Worm (Caenorhabditis elegans) whole organism, L3 larva: ENCODE results near the gene acbp-5.

Experiments used
- ZK546.5 ChIP-seq: sonication (generic microtip); optimal IDR thresholded peaks from 2 replicates; lab custom pipeline; 2017; ENCODE audit warnings: missing biosample characterization, missing genetic modification characterization
- ama-1 ChIP-seq: fragments of 150-350 bp; optimal IDR thresholded peaks from 2 replicates; lab custom pipeline; 2018
- ceh-9 ChIP-seq: sonication (generic microtip); optimal IDR thresholded peaks from 2 replicates; lab custom pipeline; 2018; ENCODE audit warnings: missing biosample characterization, missing genetic modification characterization
- elt-2 ChIP-seq: sonication (generic microtip); optimal IDR thresholded peaks from 2 replicates; lab custom pipeline; 2016; ENCODE audit warnings: missing genetic modification reagents, mild to moderate bottlenecking, missing genetic modification characterization, missing compliant biosample characterization
- mdl-1 ChIP-seq: fragments of 150-350 bp; optimal IDR thresholded peaks from 2 replicates; lab custom pipeline; 2014; ENCODE audit warnings: missing biosample characterization, missing genetic modification characterization
- nhr-11 ChIP-seq: fragments of 150-350 bp; optimal IDR thresholded peaks from 2 replicates; lab custom pipeline; 2014; ENCODE audit warnings: missing biosample characterization, missing genetic modification characterization
- nhr-12 ChIP-seq: fragments of 150-350 bp; optimal IDR thresholded peaks from 2 replicates; lab custom pipeline; 2014; ENCODE audit warnings: missing biosample characterization, missing genetic modification characterization
- nhr-25 ChIP-seq: sonication (generic microtip); optimal IDR thresholded peaks from 2 replicates; lab custom pipeline; 2017; ENCODE audit warnings: missing biosample characterization, missing genetic modification characterization
- nhr-43 ChIP-seq: sonication (generic microtip); optimal IDR thresholded peaks from 2 replicates; lab custom pipeline; 2016; ENCODE audit warnings: mild to moderate bottlenecking, missing genetic modification characterization, missing compliant biosample characterization; ENCODE audit not compliant: poor library complexity, severe bottlenecking
- nhr-77 ChIP-seq: fragments of 150-350 bp; optimal IDR thresholded peaks from 2 replicates; lab custom pipeline; 2014; ENCODE audit warnings: missing biosample characterization, missing genetic modification characterization
- pha-4 ChIP-seq: fragments of 150-350 bp; optimal IDR thresholded peaks from 2 replicates; lab custom pipeline; 2014; ENCODE audit warnings: missing biosample characterization, missing genetic modification reagents, missing genetic modification characterization
- tbx-2 ChIP-seq: sonication (generic microtip); optimal IDR thresholded peaks from 2 replicates; lab custom pipeline; 2016; ENCODE audit warnings: mild to moderate bottlenecking, missing genetic modification characterization, missing compliant biosample characterization
- unc-62 ChIP-seq: fragments of 150-350 bp; sonication (generic microtip); optimal IDR thresholded peaks from 4 replicates; lab custom pipeline; 2014; ENCODE audit warnings: missing biosample characterization, missing genetic modification reagents, missing genetic modification characterization
- ztf-11 ChIP-seq: fragments of 150-350 bp; optimal IDR thresholded peaks from 2 replicates; lab custom pipeline; 2014; ENCODE audit warnings: missing biosample characterization, missing genetic modification characterization

DNA sequence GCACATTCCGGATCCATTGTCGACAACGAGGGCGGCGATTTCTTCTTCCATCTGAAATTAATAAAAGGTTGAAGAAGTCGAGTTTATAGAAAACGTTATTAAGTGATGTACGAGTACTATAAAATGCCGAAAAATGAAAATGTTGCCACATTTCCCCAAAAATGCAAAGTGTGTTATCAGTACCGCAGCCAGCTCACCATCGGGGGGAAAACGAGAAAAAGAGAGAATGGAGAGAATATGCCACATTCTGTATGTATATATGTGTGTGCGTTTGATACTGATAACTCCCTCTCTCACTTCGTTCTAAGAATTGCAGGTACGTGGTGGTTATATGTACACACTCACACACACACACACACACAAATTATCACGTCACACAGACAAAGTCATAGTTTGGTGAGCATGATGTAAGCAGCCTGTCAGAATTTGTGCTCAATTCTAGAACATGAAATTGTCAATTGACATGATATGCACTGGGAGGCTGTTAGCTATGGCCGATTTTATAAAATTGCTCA is 35.4 kb downstream of the acbp-5 start, which contains the start of gene act-5:
- TF ChIP-seq unc-62 (GFP tag; lab: Kevin White, UChicago) = no peak
- TF ChIP-seq ZK546.5 = no peak
- TF ChIP-seq tbx-2 (tag; lab: Kevin White, UChicago) = no peak
- TF ChIP-seq pha-4 (tag; lab: Kevin White, UChicago) = peak; percentile 62
- no peak for TF ChIP-seq nhr-11 (tag; lab: Kevin White, UChicago)
- TF ChIP-seq nhr-43 (tag; lab: Kevin White, UChicago) = no peak
- no peak for TF ChIP-seq ama-1 (lab: Kevin White, UChicago)
- no peak for TF ChIP-seq nhr-77 (tag; lab: Kevin White, UChicago)
- no peak for TF ChIP-seq ceh-9
- TF ChIP-seq elt-2 (tag; lab: Kevin White, UChicago) = peak; percentile 97
- no peak for TF ChIP-seq nhr-25 (tag; lab: Kevin White, UChicago)
- TF ChIP-seq nhr-12 = no peak
- no peak for TF ChIP-seq ztf-11 (tag; lab: Kevin White, UChicago)
- TF ChIP-seq mdl-1 (tag; lab: Kevin White, UChicago) = no peak
